Fruit fly (Drosophila melanogaster) ovary, adult (tissue): ENCODE measurements around the gene HGTX.

Experiments used
- CG17801 ChIP-seq: fragments of 200-800 bp; optimal IDR thresholded peaks from 2 replicates; lab custom pipeline; 2019; ENCODE audit warnings: missing biosample characterization, mild to moderate bottlenecking, missing genetic modification characterization, moderate library complexity; ENCODE audit not compliant: partially characterized antibody

Gene HGTX

dm6 chr3L:14599503-14599902 lies at the start of gene HGTX:
HGTX (minus strand) TSS chr3L:14599540.
- TF ChIP-seq CG17801 (GFP tag; lab: Kevin White, UChicago): no peak

dm6 chr3L:14648922-14649321 lies 49.6 kb upstream of the HGTX start:
- TF ChIP-seq CG17801 (GFP tag; lab: Kevin White, UChicago): no peak

DNA sequence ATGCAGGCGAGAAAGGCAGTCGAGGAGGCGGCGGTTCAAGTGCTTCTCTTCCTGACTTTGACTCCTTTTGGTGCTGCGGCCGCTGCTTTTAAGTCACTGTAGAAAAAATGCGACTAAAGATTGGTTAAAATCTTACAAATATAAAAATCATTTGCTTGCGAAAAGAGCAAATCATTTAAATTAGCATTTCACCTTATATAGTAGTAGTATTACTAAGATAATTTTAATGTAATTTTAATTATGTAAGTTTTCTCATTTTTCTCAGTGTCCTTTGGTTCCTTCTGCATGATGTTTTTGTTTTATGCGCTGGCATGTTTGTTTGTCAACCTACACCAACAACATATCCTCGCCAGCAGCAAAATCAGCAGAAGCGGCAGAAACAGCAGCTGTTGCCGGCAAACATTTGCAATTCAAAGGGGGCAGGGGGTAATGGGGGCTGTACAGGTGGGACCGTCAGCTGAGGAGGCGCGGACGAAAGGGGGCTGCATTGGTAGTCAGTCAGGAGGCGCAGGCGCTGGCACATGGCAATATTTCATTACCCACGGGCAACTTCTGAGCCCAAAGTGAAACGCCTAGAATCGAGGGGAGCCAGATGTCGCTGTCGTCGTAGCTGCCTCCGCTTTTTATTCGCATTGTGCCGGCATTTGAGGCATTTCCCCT lies 48.0 kb upstream of the HGTX start:
- no peak for TF ChIP-seq CG17801 (GFP tag; lab: Kevin White, UChicago)

DNA sequence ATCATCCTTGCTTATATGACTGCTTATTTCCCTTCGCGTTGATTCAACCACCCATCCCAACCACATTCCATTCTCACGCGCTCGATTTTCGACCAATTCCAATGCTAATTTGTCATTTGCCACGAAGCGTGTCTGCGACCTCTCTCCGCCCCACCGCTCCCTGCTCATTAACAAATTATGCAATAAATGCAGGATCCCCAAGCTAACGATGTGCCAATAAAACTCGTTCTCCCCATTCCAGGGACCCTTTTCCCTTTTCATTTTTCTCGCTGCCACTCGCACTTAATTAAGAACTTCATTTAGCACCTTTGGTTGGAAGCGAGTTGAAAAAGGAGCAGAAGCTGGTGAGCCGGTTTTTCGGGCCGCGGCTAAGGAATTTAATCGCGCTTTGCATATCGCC lies 46.6 kb upstream of the HGTX start:
- no peak for TF ChIP-seq CG17801 (GFP tag; lab: Kevin White, UChicago)

DNA sequence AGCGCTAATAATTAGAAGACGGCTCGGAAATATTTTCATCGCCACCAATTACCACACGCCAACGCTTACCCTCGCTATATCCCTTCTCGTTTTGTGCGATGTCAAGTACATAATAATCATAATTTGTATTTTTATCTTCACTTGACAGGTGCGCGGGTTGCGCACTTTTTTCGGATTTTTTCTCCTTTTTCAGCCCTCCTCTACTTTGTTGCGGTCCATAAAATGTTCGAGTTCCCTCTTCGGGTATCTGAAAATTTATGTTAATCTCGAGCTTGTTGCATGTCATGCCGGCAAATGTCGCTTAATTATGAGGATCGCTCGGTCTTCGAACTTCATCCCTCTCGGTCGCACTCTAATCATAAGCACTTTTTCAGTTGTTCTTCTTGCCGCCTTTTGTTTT lies 45.8 kb upstream of the HGTX start:
- no peak for TF ChIP-seq CG17801 (GFP tag; lab: Kevin White, UChicago)

- TF ChIP-seq CG17801 (GFP tag; lab: Kevin White, UChicago): no peak
Observed at dm6 chr3L:14643692-14644091, 44.4 kb upstream of the HGTX start.

dm6 chr3L:14642820-14643219 lies 43.5 kb upstream of the HGTX start:
- TF ChIP-seq CG17801 (GFP tag; lab: Kevin White, UChicago): no peak

- TF ChIP-seq CG17801 (GFP tag; lab: Kevin White, UChicago): no peak
Observed at dm6 chr3L:14641969-14642485, 42.7 kb upstream of the HGTX start.

- TF ChIP-seq CG17801 (GFP tag; lab: Kevin White, UChicago): no peak
Observed at dm6 chr3L:14640814-14641317, 41.5 kb upstream of the HGTX start.

- no peak for TF ChIP-seq CG17801 (GFP tag; lab: Kevin White, UChicago)
Observed at dm6 chr3L:14639778-14640177, 40.4 kb upstream of the HGTX start.

- TF ChIP-seq CG17801 (GFP tag; lab: Kevin White, UChicago): no peak
Observed at dm6 chr3L:14637705-14638529, 38.6 kb upstream of the HGTX start.

DNA sequence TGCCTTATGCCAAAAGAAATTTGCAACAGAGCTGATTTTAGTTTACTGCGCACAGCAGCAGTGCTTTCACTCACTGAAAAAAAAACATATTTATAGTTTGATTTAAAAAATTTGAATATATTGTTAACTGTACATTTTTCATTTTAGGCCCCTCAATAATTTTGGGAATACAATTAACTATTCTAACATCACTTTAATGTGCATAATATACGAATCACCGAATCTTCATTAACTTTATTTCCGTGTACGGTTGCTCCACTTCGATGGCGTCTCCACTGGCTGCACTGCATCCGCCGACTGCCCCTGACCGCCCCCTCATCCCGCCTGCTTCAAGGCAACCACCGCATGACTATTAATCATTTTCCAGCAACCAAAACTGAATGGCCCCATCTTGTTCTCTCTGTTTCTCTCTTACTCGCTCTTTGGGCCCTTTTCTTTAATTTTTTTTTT lies 37.4 kb upstream of the HGTX start:
- no peak for TF ChIP-seq CG17801 (GFP tag; lab: Kevin White, UChicago)

DNA sequence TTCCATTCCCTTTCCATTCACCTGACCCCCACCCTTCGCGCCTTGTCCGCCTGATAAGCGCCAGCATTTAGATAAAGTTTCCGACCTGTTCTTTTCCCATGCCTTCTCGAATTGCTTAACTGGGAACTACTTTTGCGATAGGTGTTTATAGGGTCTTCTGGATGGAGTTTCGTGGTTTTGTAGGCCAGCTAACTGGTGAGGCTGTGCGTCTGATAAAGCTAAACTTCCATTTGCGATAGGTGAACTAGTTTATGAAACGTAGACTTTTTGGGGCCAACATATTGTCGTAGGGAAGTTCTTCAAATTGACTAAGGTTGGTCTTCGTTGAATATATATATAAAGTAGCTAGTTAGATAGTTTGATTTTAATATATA lies 36.2 kb upstream of the HGTX start:
- TF ChIP-seq CG17801 (GFP tag; lab: Kevin White, UChicago): no peak

dm6 chr3L:14634773-14635563 lies 35.6 kb upstream of the HGTX start:
- TF ChIP-seq CG17801 (GFP tag; lab: Kevin White, UChicago): no peak
